Worm (Caenorhabditis elegans): ENCODE results near the gene srh-19.

The srh-19 gene

ce11 chrX:1459756-1460155, 46.8 kb downstream of the srh-19 start:
- TF ChIP-seq hlh-1 (tag; optimal IDR thresholded peaks at IDR 0.05): no peak
- no peak for TF ChIP-seq sptf-1 (tag; optimal IDR thresholded peaks at IDR 0.05)
- no peak for TF ChIP-seq mab-5 (tag; optimal IDR thresholded peaks at IDR 0.05)
- TF ChIP-seq ces-1 (GFP tag; optimal IDR thresholded peaks at IDR 0.05): no peak
- no peak for TF ChIP-seq nhr-76 (tag; optimal IDR thresholded peaks at IDR 0.05)
- no peak for TF ChIP-seq elt-3 (tag; optimal IDR thresholded peaks at IDR 0.05)
- TF ChIP-seq unc-120 (tag; optimal IDR thresholded peaks at IDR 0.05; ENCODE audit: poor library complexity, severe bottlenecking): no peak
- TF ChIP-seq flh-1 (GFP tag; optimal IDR thresholded peaks at IDR 0.05): no peak
- TF ChIP-seq ceh-83 (GFP tag; optimal IDR thresholded peaks at IDR 0.05): no peak
- TF ChIP-seq nhr-28 (tag; optimal IDR thresholded peaks at IDR 0.05): no peak
- no peak for TF ChIP-seq nhr-2 (tag; optimal IDR thresholded peaks at IDR 0.05)
- TF ChIP-seq ceh-43 (GFP tag; optimal IDR thresholded peaks at IDR 0.05): no peak
- no peak for TF ChIP-seq blmp-1 (tag; optimal IDR thresholded peaks at IDR 0.05)
- TF ChIP-seq zip-8 (tag; optimal IDR thresholded peaks at IDR 0.05): no peak
- no peak for TF ChIP-seq mep-1 (tag; optimal IDR thresholded peaks at IDR 0.05)

DNA sequence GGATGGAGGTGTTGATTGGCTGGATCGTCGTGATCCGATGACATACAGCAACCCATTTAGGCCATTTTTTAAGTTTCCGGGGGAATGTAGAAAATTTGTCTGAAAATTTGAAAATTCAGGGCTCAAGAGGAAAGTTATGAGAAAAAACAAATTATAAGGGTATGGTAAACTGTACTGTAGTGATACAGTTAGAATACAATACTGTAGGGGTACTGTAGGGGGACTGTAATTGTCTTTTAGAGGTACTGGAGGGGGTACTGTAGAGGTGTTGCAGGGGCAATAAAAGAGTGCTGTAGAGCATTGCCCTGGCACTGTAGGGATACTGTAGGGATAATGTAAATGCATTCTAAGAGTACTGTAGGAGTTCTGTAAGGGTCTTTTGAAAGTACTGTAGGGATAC, 51.8 kb downstream of the srh-19 start, which contains the start of gene D1005.6:
TSS of gene D1005.6 (minus strand) at position 101 of the 400 bp plus-strand sequence.
- TF ChIP-seq unc-39 (tag; optimal IDR thresholded peaks at IDR 0.05) (no peak), lin-32 (GFP tag; optimal IDR thresholded peaks at IDR 0.05) (no peak), nhr-2 (tag; optimal IDR thresholded peaks at IDR 0.05) (no peak), ces-1 (GFP tag; optimal IDR thresholded peaks at IDR 0.05) (no peak)

Measured in whole organism, mixed stage, embryonic.